Worm (Caenorhabditis elegans) whole organism, L1 larva: Measurements from ENCODE around the gene dyf-18.

Source experiments
- F16B12.6 ChIP-seq: fragments of 150-350 bp; optimal IDR thresholded peaks from 2 replicates; lab custom pipeline; 2014; ENCODE audit warnings: missing biosample characterization, missing genetic modification characterization
- blmp-1 ChIP-seq: fragments of 150-350 bp; optimal IDR thresholded peaks from 2 replicates; lab custom pipeline; 2014; ENCODE audit warnings: missing biosample characterization, missing genetic modification characterization
- ceh-63 ChIP-seq: fragments of 200-800 bp; sonication (Bioruptor generic); optimal IDR thresholded peaks from 2 replicates; lab custom pipeline; 2018; ENCODE audit warnings: mild to moderate bottlenecking, missing genetic modification characterization, missing compliant biosample characterization
- egl-13 ChIP-seq: sonication (generic microtip); optimal IDR thresholded peaks from 2 replicates; lab custom pipeline; 2016; ENCODE audit warnings: missing genotype, missing genetic modification reagents, missing genetic modification characterization, missing compliant biosample characterization
- elt-2 ChIP-seq: sonication (generic microtip); optimal IDR thresholded peaks from 2 replicates; lab custom pipeline; 2016; ENCODE audit warnings: missing genetic modification characterization, mild to moderate bottlenecking, inconsistent platforms, missing compliant biosample characterization, missing genetic modification reagents
- fos-1 ChIP-seq: fragments of 150-350 bp; optimal IDR thresholded peaks from 2 replicates; lab custom pipeline; 2014; ENCODE audit warnings: missing biosample characterization, missing genetic modification characterization
- mab-9 ChIP-seq: fragments of 200-800 bp; sonication (Bioruptor generic); IDR thresholded peaks from 2 replicates; pipeline ENCODE4 v1.3.6; 2022; ENCODE audit warnings: missing genetic modification reagents, missing genetic modification characterization, missing compliant biosample characterization
- tbx-2 ChIP-seq: sonication (generic microtip); optimal IDR thresholded peaks from 2 replicates; lab custom pipeline; 2016; ENCODE audit warnings: missing genetic modification characterization, missing compliant biosample characterization
- unc-62 ChIP-seq: fragments of 150-350 bp; optimal IDR thresholded peaks from 2 replicates; lab custom pipeline; 2014; ENCODE audit warnings: missing biosample characterization, missing genetic modification reagents, missing genetic modification characterization

DNA sequence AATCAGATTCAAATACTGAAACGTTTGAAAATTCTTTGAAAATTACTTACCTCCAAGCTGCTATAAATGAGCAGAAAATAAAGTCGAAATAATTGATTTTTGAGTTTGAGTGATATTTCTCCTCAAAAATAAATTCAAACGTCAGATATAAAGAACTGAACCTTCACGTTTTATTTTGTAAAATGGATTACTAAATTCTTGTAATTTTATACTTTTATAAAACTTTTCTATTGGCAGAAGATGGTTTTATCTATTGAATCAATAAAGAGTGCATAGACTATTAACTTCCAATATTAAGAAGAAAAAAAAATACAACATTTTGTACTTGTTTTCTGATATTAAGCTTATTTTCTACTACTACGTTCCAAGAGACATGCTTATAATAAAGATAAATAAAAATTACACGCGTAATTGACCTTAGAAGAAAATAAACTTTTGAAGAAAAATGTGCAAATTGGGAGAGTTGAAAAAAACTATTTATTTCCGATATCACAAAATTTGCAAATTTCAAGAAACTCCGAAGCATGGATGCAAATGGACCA lies 46.9 kb upstream of the dyf-18 start, which contains the start of the genes F38H4.6 and F38H4.4:
- TF ChIP-seq blmp-1 (tag; lab: Kevin White, UChicago) (no peak), elt-2 (tag; lab: Kevin White, UChicago) (no peak), tbx-2 (no peak), unc-62 (GFP tag; lab: Kevin White, UChicago) (no peak), ceh-63 (no peak), mab-9 (GFP tag; lab: Robert Waterston, UW) (no peak), fos-1 (tag; lab: Kevin White, UChicago) (no peak), F16B12.6 (no peak), egl-13 (tag; lab: Kevin White, UChicago) (no peak)
